Worm (Caenorhabditis elegans): ENCODE measurements around the gene nhr-226.
A peak's percentile ranks its signal among the peaks of the same experiment; 100 is the strongest.

Gene nhr-226

DNA sequence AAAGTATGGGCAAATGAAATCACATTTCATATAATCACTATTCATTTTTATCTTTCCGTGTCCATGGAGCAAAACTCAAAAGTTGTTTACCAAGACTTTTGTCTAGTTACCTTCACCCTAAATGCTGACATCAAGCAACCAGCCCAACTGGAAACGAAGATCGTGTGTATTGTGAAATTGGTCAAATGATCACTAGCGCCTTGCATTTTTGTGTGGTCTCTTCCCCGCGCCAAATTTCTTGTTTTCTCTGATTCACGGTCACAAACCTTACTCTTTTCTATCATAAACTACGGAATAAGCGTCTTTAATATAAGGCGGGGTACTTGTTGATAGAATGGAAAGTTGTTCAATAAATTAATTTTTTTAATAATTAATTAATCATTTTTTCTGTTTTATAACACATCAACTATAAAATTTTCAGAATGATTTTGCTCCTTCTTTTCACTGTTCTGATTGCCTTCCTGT lies 44.5 kb upstream of the nhr-226 start, which contains the start of gene cyp-33C7 (continued):
- no peak for TF ChIP-seq Y67H2A.10 (GFP tag; conservative IDR thresholded peaks at IDR 0.05)
- no peak for TF ChIP-seq F57A8.1 (GFP tag; optimal IDR thresholded peaks at IDR 0.05)
- TF ChIP-seq K12H6.12 (tag; optimal IDR thresholded peaks at IDR 0.05) = no peak
- TF ChIP-seq unc-62 (GFP tag; optimal IDR thresholded peaks at IDR 0.05) = peak; percentile 28
- peak; percentile 56 for TF ChIP-seq attf-5 (GFP tag; optimal IDR thresholded peaks at IDR 0.05)
- no peak for TF ChIP-seq let-607 (tag; optimal IDR thresholded peaks at IDR 0.05)
- no peak for TF ChIP-seq mel-28 (tag; optimal IDR thresholded peaks at IDR 0.05; ENCODE audit: borderline replicate concordance)
- no peak for TF ChIP-seq gei-17 (GFP tag; optimal IDR thresholded peaks at IDR 0.05)
- TF ChIP-seq lin-54 (GFP tag; optimal IDR thresholded peaks at IDR 0.05) = no peak
- no peak for TF ChIP-seq madf-3 (GFP tag; IDR thresholded peaks at IDR 0.05)
- TF ChIP-seq let-526 (GFP tag; IDR thresholded peaks at IDR 0.05) = no peak
- no peak for TF ChIP-seq ets-4 (GFP tag; optimal IDR thresholded peaks at IDR 0.05)
- no peak for TF ChIP-seq lag-1 (GFP tag; IDR thresholded peaks at IDR 0.05)
- TF ChIP-seq mcd-1 (GFP tag; IDR thresholded peaks at IDR 0.05) = 0 out of 2 replicates have a peak, but pooled peaks have one; percentile 11
- no peak for TF ChIP-seq dpl-1 (GFP tag; optimal IDR thresholded peaks at IDR 0.05)

DNA sequence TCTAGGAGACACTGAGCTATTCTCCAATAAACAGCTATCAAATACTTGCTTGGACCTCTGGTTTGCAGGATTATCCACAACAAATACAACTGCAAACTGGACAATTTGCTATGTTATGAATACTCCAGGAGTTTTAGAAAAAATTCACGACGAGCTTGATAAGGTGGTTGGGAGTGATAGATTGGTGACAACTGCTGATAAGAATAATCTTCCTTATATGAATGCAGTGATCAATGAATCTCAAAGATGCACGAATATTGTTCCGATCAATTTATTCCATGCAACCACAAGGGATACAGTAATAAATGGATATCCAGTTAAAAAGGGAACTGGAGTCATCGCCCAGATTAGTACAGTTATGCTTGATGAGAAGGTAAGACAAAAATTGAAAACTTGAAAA lies 42.9 kb upstream of the nhr-226 start:
- TF ChIP-seq T26A5.8 (tag; optimal IDR thresholded peaks at IDR 0.05) (no peak), F37B4.10 (GFP tag; IDR thresholded peaks at IDR 0.05) (no peak), Y67H2A.10 (GFP tag; conservative IDR thresholded peaks at IDR 0.05) (no peak), Y53F4B.3 (GFP tag; IDR thresholded peaks at IDR 0.05) (no peak), attf-5 (GFP tag; optimal IDR thresholded peaks at IDR 0.05) (no peak), nhr-80 (tag; optimal IDR thresholded peaks at IDR 0.05) (peak; percentile 31), tbx-9 (tag; optimal IDR thresholded peaks at IDR 0.05; ENCODE audit: borderline replicate concordance) (no peak), K12H6.12 (tag; optimal IDR thresholded peaks at IDR 0.05) (no peak), xnd-1 (tag; optimal IDR thresholded peaks at IDR 0.05) (no peak)

DNA sequence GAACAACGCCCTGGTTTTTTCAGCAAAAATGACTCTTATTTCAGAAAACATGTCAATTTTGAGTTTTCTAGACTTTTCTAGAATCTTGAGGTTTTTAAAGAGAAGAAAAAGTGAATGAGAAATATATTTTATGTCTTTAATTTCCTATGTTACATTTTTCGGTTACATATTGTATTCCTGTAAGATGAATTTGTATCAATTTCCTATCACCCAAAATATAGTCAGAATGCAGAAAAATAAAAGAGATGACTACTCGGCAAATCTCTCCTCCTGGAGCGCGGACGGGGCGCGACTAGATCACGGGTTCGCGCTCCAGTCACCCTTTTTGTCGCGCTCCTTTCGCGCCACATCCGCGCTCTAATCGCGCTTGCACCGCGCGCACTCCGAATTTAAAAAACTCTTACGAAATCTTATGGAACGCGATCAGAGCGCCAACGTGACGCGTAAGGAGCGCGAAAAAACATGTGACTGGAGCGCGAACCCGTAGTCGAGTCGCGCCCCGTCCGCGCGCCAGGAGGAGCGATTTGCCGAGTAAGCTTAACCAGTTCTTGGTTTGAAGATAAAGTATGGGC lies 40.0 kb upstream of the nhr-226 start, which contains the start of gene str-253:
Gene str-253 (minus strand): TSS at position 51 of the 572 bp plus-strand sequence.
- TF ChIP-seq lsy-27 (tag; optimal IDR thresholded peaks at IDR 0.05; ENCODE audit: borderline replicate concordance, insufficient read depth) = no peak
- no peak for TF ChIP-seq F57A8.1 (GFP tag; optimal IDR thresholded peaks at IDR 0.05)
- no peak for TF ChIP-seq attf-3 (GFP tag; conservative IDR thresholded peaks at IDR 0.05)
- TF ChIP-seq Y53F4B.3 (GFP tag; IDR thresholded peaks at IDR 0.05) = no peak
- no peak for TF ChIP-seq cebp-1 (GFP tag; IDR thresholded peaks at IDR 0.05)
- TF ChIP-seq cebp-1 (tag; optimal IDR thresholded peaks at IDR 0.05) = peak; percentile 35
- no peak for TF ChIP-seq fkh-3 (tag; optimal IDR thresholded peaks at IDR 0.05)
- TF ChIP-seq zfh-2 (GFP tag; conservative IDR thresholded peaks at IDR 0.05) = peak; percentile 68
- TF ChIP-seq Y56A3A.18 (GFP tag; IDR thresholded peaks at IDR 0.05) = no peak

DNA sequence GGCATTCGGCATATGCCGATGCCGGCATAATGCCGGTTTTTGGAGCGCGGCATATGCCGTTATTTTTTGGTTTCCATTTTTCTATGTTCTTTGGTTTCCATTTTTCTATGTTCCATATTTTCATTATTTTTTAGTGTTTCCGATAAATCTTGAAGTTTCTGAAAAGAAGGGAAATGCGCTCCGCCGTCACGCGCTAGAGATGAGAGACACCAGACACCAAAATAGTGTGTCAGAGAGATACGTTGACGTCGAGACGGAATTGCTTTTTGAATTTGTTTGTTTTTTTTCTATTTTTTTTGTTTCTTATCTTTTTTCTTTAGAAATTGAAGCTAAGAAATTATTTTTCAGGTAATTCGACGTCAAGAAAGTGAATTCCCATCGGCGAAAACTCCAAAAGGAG lies 39.5 kb upstream of the nhr-226 start, which contains the start of gene F41B5.1:
Gene F41B5.1 (plus strand): TSS at position 343 of the 400 bp plus-strand sequence.
- TF ChIP-seq mcd-1 (GFP tag; IDR thresholded peaks at IDR 0.05) (0 out of 2 replicates have a peak, but pooled peaks have one; percentile 10), hmg-1.2 (GFP tag; IDR thresholded peaks at IDR 0.05) (peak; percentile 85)

DNA sequence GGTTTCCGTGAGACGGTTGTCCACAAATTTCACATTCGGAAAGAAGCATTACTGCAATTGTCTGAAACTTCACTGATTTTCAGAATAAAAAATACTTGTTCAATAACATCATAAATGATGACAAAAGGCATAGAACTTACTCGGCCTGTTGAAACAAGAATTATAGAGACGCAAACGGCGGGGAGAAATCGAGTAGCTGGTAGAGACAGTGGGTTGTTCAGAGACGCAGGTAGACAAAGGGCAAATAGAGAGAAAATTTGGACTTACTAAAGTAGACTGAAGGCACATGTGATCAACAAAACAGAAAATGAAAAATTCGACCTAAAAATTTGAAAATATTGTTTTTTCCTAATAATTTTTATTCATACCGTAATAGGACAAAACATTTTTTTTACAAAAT lies 34.9 kb upstream of the nhr-226 start, which contains the start of gene nhr-182:
Gene nhr-182 (minus strand): TSS at position 178 of the 400 bp plus-strand sequence.
- TF ChIP-seq cebp-1 (GFP tag; IDR thresholded peaks at IDR 0.05) = no peak
- peak; percentile 3 for TF ChIP-seq cebp-1 (tag; optimal IDR thresholded peaks at IDR 0.05)
- TF ChIP-seq madf-10 (tag; optimal IDR thresholded peaks at IDR 0.05) = no peak
- no peak for TF ChIP-seq sea-2 (GFP tag; IDR thresholded peaks at IDR 0.05)
- no peak for TF ChIP-seq lin-40 (tag; optimal IDR thresholded peaks at IDR 0.05)
- no peak for TF ChIP-seq F33H1.4 (GFP tag; IDR thresholded peaks at IDR 0.05)
- peak; percentile 76; the same call in 1 of the 2 replicates for TF ChIP-seq hmg-1.2 (GFP tag; IDR thresholded peaks at IDR 0.05)
- TF ChIP-seq lin-54 (GFP tag; optimal IDR thresholded peaks at IDR 0.05) = no peak
- TF ChIP-seq snpc-1.3 (tag; optimal IDR thresholded peaks at IDR 0.05; ENCODE audit: insufficient read depth) = no peak
- TF ChIP-seq attf-5 (GFP tag; optimal IDR thresholded peaks at IDR 0.05) = peak; percentile 2
- TF ChIP-seq nhr-120 (GFP tag; IDR thresholded peaks at IDR 0.05) = no peak
- TF ChIP-seq repo-1 (tag; optimal IDR thresholded peaks at IDR 0.05) = no peak
- TF ChIP-seq nhr-80 (tag; optimal IDR thresholded peaks at IDR 0.05) = peak; percentile 14
- no peak for TF ChIP-seq bed-1 (GFP tag; IDR thresholded peaks at IDR 0.05)
- TF ChIP-seq mes-4 (tag; optimal IDR thresholded peaks at IDR 0.05) = no peak
